Worm (Caenorhabditis elegans): Measurements from ENCODE around the gene chdh-1.

chdh-1 gene

ce11 chrII:8701619-8702350 lies 3.1 kb upstream of the chdh-1 start, which contains the start of gene sphk-1:
sphk-1 (minus strand) TSS chrII:8701669.
- no peak for TF ChIP-seq unc-62 (GFP tag; optimal IDR thresholded peaks at IDR 0.05)

ce11 chrII:8701059-8701458 lies 2.3 kb upstream of the chdh-1 start:
- no peak for TF ChIP-seq unc-62 (GFP tag; optimal IDR thresholded peaks at IDR 0.05)

ce11 chrII:8695783-8696182 lies 2.9 kb downstream of the chdh-1 start, which contains the start of gene C34C6.10:
C34C6.10 (minus strand) TSS chrII:8695883.
- TF ChIP-seq unc-62 (GFP tag; optimal IDR thresholded peaks at IDR 0.05): no peak

- TF ChIP-seq unc-62 (GFP tag; optimal IDR thresholded peaks at IDR 0.05): no peak
Measured at ce11 chrII:8691344-8691960, 7.3 kb downstream of the chdh-1 start, which contains the start of gene C34C6.3. C34C6.3 (plus strand) TSS chrII:8691910.

- TF ChIP-seq unc-62 (GFP tag; optimal IDR thresholded peaks at IDR 0.05): no peak
Measured at ce11 chrII:8685623-8686022, 13.1 kb downstream of the chdh-1 start, which contains the start of gene C34C6.9. C34C6.9 (plus strand) TSS chrII:8685923.

ce11 chrII:8684824-8685223 lies 13.9 kb downstream of the chdh-1 start, which contains the start of gene hgap-2:
hgap-2 (minus strand) TSS chrII:8684924.
- TF ChIP-seq unc-62 (GFP tag; optimal IDR thresholded peaks at IDR 0.05): no peak

ce11 chrII:8683933-8684332 lies 14.8 kb downstream of the chdh-1 start:
- TF ChIP-seq unc-62 (GFP tag; optimal IDR thresholded peaks at IDR 0.05): no peak

ce11 chrII:8679799-8680198 lies 18.9 kb downstream of the chdh-1 start:
- no peak for TF ChIP-seq unc-62 (GFP tag; optimal IDR thresholded peaks at IDR 0.05)

- no peak for TF ChIP-seq unc-62 (GFP tag; optimal IDR thresholded peaks at IDR 0.05)
Measured at ce11 chrII:8675369-8675768, 23.4 kb downstream of the chdh-1 start.

ce11 chrII:8670835-8671234 lies 27.9 kb downstream of the chdh-1 start:
- TF ChIP-seq unc-62 (GFP tag; optimal IDR thresholded peaks at IDR 0.05): no peak

ce11 chrII:8668871-8669270 lies 29.9 kb downstream of the chdh-1 start:
- TF ChIP-seq unc-62 (GFP tag; optimal IDR thresholded peaks at IDR 0.05): no peak

- no peak for TF ChIP-seq unc-62 (GFP tag; optimal IDR thresholded peaks at IDR 0.05)
Measured at ce11 chrII:8664533-8664932, 34.2 kb downstream of the chdh-1 start, which contains the start of gene etc-1. etc-1 (plus strand) TSS chrII:8664833.

ce11 chrII:8661539-8661938 lies 37.2 kb downstream of the chdh-1 start, which contains the start of the genes piga-1 and eif-2Bepsilon:
piga-1 (minus strand) TSS chrII:8661712.
eif-2Bepsilon (plus strand) TSS chrII:8661869.
- no peak for TF ChIP-seq unc-62 (GFP tag; optimal IDR thresholded peaks at IDR 0.05)

ce11 chrII:8658835-8659234 lies 39.9 kb downstream of the chdh-1 start, which contains the start of gene atg-10:
atg-10 (plus strand) TSS chrII:8659135.
- TF ChIP-seq unc-62 (GFP tag; optimal IDR thresholded peaks at IDR 0.05): no peak

- TF ChIP-seq unc-62 (GFP tag; optimal IDR thresholded peaks at IDR 0.05): no peak
Measured at ce11 chrII:8650644-8651159, 48.0 kb downstream of the chdh-1 start, which contains the start of gene pyr-1. pyr-1 (plus strand) TSS chrII:8651109.

ce11 chrII:8648843-8649242 lies 49.9 kb downstream of the chdh-1 start:
- TF ChIP-seq unc-62 (GFP tag; optimal IDR thresholded peaks at IDR 0.05): no peak
